Fruit fly (Drosophila melanogaster) whole organism, embryonic: ENCODE data around the gene Desat1.
A peak's percentile ranks its signal among the peaks of the same experiment; 100 is the strongest.

Experiments used
- Abd-B ChIP-seq: fragments of 200-800 bp; sonication (Bioruptor generic); optimal IDR thresholded peaks from 2 replicates; lab custom pipeline; 2018; ENCODE audit warnings: missing biosample characterization, mild to moderate bottlenecking, missing genetic modification characterization, moderate library complexity
- Bdp1 ChIP-seq: fragments of 200-800 bp; sonication (Bioruptor generic); optimal IDR thresholded peaks from 3 replicates; lab custom pipeline; 2016; ENCODE audit warnings: missing biosample characterization, missing genetic modification characterization
- CG10147 ChIP-seq: fragments of 200-800 bp; sonication (Bioruptor generic); optimal IDR thresholded peaks from 2 replicates; lab custom pipeline; 2019; ENCODE audit warnings: missing biosample characterization, mild to moderate bottlenecking, missing genetic modification characterization, moderate library complexity
- CG10209 ChIP-seq: fragments of 200-800 bp; sonication (Bioruptor generic); optimal IDR thresholded peaks from 3 replicates; lab custom pipeline; 2017; ENCODE audit warnings: missing biosample characterization, mild to moderate bottlenecking, missing genetic modification characterization, missing genetic modification reagents
- CG12104 ChIP-seq: fragments of 200-800 bp; sonication (Bioruptor generic); optimal IDR thresholded peaks from 3 replicates; lab custom pipeline; 2016; ENCODE audit warnings: missing biosample characterization, missing genetic modification characterization
- CG13287 ChIP-seq: fragments of 200-800 bp; sonication (Bioruptor generic); IDR thresholded peaks from 2 replicates; pipeline ENCODE4 v1.3.6; 2022; ENCODE audit warnings: missing biosample characterization, missing genetic modification characterization; ENCODE audit not compliant: partially characterized antibody
- CG14965 ChIP-seq: fragments of 200-800 bp; sonication (Bioruptor generic); optimal IDR thresholded peaks from 2 replicates; lab custom pipeline; 2016; ENCODE audit warnings: missing biosample characterization, missing genetic modification characterization, borderline replicate concordance
- CG1602 ChIP-seq: fragments of 200-800 bp; sonication (Bioruptor generic); optimal IDR thresholded peaks from 3 replicates; lab custom pipeline; 2016; ENCODE audit warnings: missing biosample characterization, missing genetic modification characterization
- CG17186 ChIP-seq: fragments of 200-800 bp; sonication (Bioruptor generic); optimal IDR thresholded peaks from 3 replicates; lab custom pipeline; 2017; ENCODE audit warnings: missing biosample characterization, missing genetic modification reagents, missing genetic modification characterization
- CG17361 ChIP-seq: fragments of 200-800 bp; sonication (Bioruptor generic); IDR thresholded peaks from 3 replicates; pipeline ENCODE4 v1.3.6; 2022; ENCODE audit warnings: missing biosample characterization, missing genetic modification characterization
- CG17385 ChIP-seq: fragments of 200-800 bp; sonication (Bioruptor generic); optimal IDR thresholded peaks from 3 replicates; lab custom pipeline; 2018; ENCODE audit warnings: missing biosample characterization, mild to moderate bottlenecking, missing genetic modification characterization
- CG17802 ChIP-seq: fragments of 200-800 bp; sonication (Bioruptor generic); optimal IDR thresholded peaks from 2 replicates; lab custom pipeline; 2018; ENCODE audit warnings: missing biosample characterization, mild to moderate bottlenecking, missing genetic modification characterization, moderate library complexity
- CG1832 ChIP-seq: fragments of 200-800 bp; sonication (Bioruptor generic); optimal IDR thresholded peaks from 2 replicates; lab custom pipeline; 2017; ENCODE audit warnings: missing biosample characterization, mild to moderate bottlenecking, missing genetic modification characterization, inconsistent platforms
- CG2712 ChIP-seq: fragments of 200-800 bp; optimal IDR thresholded peaks from 3 replicates; lab custom pipeline; 2019; ENCODE audit warnings: missing biosample characterization, mild to moderate bottlenecking, missing genetic modification characterization, moderate library complexity
- CG30403 ChIP-seq: fragments of 200-800 bp; sonication (Bioruptor generic); optimal IDR thresholded peaks from 3 replicates; lab custom pipeline; 2016; ENCODE audit warnings: missing biosample characterization, missing genetic modification characterization
- CG31224 ChIP-seq: fragments of 200-800 bp; sonication (Bioruptor generic); IDR thresholded peaks from 2 replicates; pipeline ENCODE4 v1.3.6; 2022; ENCODE audit warnings: missing biosample characterization, missing genetic modification characterization
- CG31441 ChIP-seq: fragments of 200-800 bp; sonication (Bioruptor generic); IDR thresholded peaks from 2 replicates; pipeline ENCODE4 v1.3.6; 2022; ENCODE audit warnings: missing biosample characterization, missing genetic modification characterization
- CG33557 ChIP-seq: fragments of 200-800 bp; sonication (Bioruptor generic); optimal IDR thresholded peaks from 2 replicates; lab custom pipeline; 2019; ENCODE audit warnings: missing biosample characterization, mild to moderate bottlenecking, missing genetic modification characterization, moderate library complexity
- CG3995 ChIP-seq: fragments of 200-800 bp; sonication (Bioruptor generic); optimal IDR thresholded peaks from 3 replicates; lab custom pipeline; 2016; ENCODE audit warnings: missing biosample characterization, missing genetic modification characterization
- CG7745 ChIP-seq: fragments of 200-800 bp; sonication (Bioruptor generic); optimal IDR thresholded peaks from 2 replicates; lab custom pipeline; 2018; ENCODE audit warnings: missing biosample characterization, mild to moderate bottlenecking, missing genetic modification characterization, moderate library complexity
- CG8944 ChIP-seq: fragments of 200-800 bp; sonication (Bioruptor generic); optimal IDR thresholded peaks from 3 replicates; lab custom pipeline; 2016; ENCODE audit warnings: missing biosample characterization, missing genetic modification characterization
- CG9215 ChIP-seq: fragments of 200-800 bp; sonication (Bioruptor generic); IDR thresholded peaks from 2 replicates; pipeline ENCODE4 v1.3.6; 2022; ENCODE audit warnings: missing biosample characterization, missing genetic modification characterization
- E2f2 ChIP-seq: fragments of 200-800 bp; sonication (Bioruptor generic); IDR thresholded peaks from 2 replicates; pipeline ENCODE4 v1.3.6; 2022; ENCODE audit warnings: missing biosample characterization, missing genetic modification characterization
- Ets65A ChIP-seq: fragments of 200-800 bp; sonication (Bioruptor generic); peaks from one replicate; lab custom pipeline; 2016; ENCODE audit warnings: missing biosample characterization, missing genetic modification characterization
- Fer2 ChIP-seq: fragments of 200-800 bp; sonication (Bioruptor generic); optimal IDR thresholded peaks from 2 replicates; lab custom pipeline; 2018; ENCODE audit warnings: missing biosample characterization, mild to moderate bottlenecking, missing genetic modification characterization, moderate library complexity
- GATAe ChIP-seq: fragments of 200-800 bp; sonication (Bioruptor generic); conservative IDR thresholded peaks from 2 replicates; pipeline ENCODE4 v1.3.6; 2022; ENCODE audit warnings: missing biosample characterization, missing genetic modification characterization
- Gsc ChIP-seq: fragments of 200-800 bp; sonication (Bioruptor generic); IDR thresholded peaks from 2 replicates; pipeline ENCODE4 v1.3.6; 2022; ENCODE audit warnings: missing biosample characterization, missing genetic modification characterization
- Hmr ChIP-seq: fragments of 200-800 bp; sonication (Bioruptor generic); optimal IDR thresholded peaks from 3 replicates; lab custom pipeline; 2017; ENCODE audit warnings: mild to moderate bottlenecking, missing biosample characterization, missing genetic modification reagents, missing genetic modification characterization
- Hr78 ChIP-seq, 2 experiments: fragments of 200-800 bp in 1 of 2; fragments of >200 bp in 1 of 2; sonication (Bioruptor generic) in 1 of 2; optimal IDR thresholded peaks; 2 replicates each; lab custom pipeline; 2017 to 2019; ENCODE audit warnings: missing biosample characterization in 2 of 2, missing genetic modification characterization in 2 of 2, mild to moderate bottlenecking in 1 of 2, moderate library complexity in 1 of 2
- Max ChIP-seq: fragments of 200-800 bp; sonication (Bioruptor generic); optimal IDR thresholded peaks from 2 replicates; lab custom pipeline; 2016; ENCODE audit warnings: missing biosample characterization, mild to moderate bottlenecking, missing genetic modification characterization
- Nf-YB ChIP-seq: fragments of 200-800 bp; sonication (Bioruptor generic); optimal IDR thresholded peaks from 3 replicates; lab custom pipeline; 2019; ENCODE audit warnings: missing biosample characterization, mild to moderate bottlenecking, missing genetic modification characterization, moderate library complexity
- Nf-YC ChIP-seq: fragments of 200-800 bp; optimal IDR thresholded peaks from 3 replicates; lab custom pipeline; 2019; ENCODE audit warnings: missing biosample characterization, mild to moderate bottlenecking, missing genetic modification characterization, moderate library complexity
- Ptx1 ChIP-seq: fragments of 200-800 bp; sonication (Bioruptor generic); IDR thresholded peaks from 2 replicates; pipeline ENCODE4 v1.3.6; 2022; ENCODE audit warnings: missing biosample characterization, missing genetic modification characterization
- az2 ChIP-seq: fragments of 200-800 bp; sonication (Bioruptor generic); optimal IDR thresholded peaks from 3 replicates; lab custom pipeline; 2016; ENCODE audit warnings: missing biosample characterization, missing genetic modification characterization
- btn ChIP-seq: fragments of 200-800 bp; sonication (Bioruptor generic); optimal IDR thresholded peaks from 2 replicates; lab custom pipeline; 2016; ENCODE audit warnings: missing biosample characterization, missing genetic modification characterization
- cad ChIP-seq: fragments of >200 bp; optimal IDR thresholded peaks from 2 replicates; lab custom pipeline; 2017; ENCODE audit warnings: missing biosample characterization, missing genetic modification characterization
- cas ChIP-seq: fragments of 200-800 bp; sonication (Bioruptor generic); IDR thresholded peaks from 2 replicates; pipeline ENCODE4 v1.3.6; 2022; ENCODE audit warnings: missing biosample characterization, missing genetic modification characterization
- chif ChIP-seq, 2 experiments: fragments of 200-800 bp; sonication (Bioruptor generic); optimal IDR thresholded peaks; 3 replicates each; lab custom pipeline; 2016; ENCODE audit warnings: missing biosample characterization in 2 of 2, missing genetic modification characterization in 2 of 2
- crc ChIP-seq: fragments of 200-800 bp; sonication (Bioruptor generic); optimal IDR thresholded peaks from 2 replicates; lab custom pipeline; 2016; ENCODE audit warnings: missing biosample characterization, missing genetic modification characterization
- dimm ChIP-seq: fragments of 200-800 bp; sonication (Bioruptor generic); IDR thresholded peaks from 2 replicates; pipeline ENCODE4 v1.3.6; 2022; ENCODE audit warnings: missing biosample characterization, missing genetic modification characterization
- disco-r ChIP-seq: fragments of 200-800 bp; sonication (Bioruptor generic); optimal IDR thresholded peaks from 2 replicates; lab custom pipeline; 2016; ENCODE audit warnings: missing biosample characterization, missing genetic modification characterization
- her ChIP-seq: fragments of 200-800 bp; sonication (Bioruptor generic); optimal IDR thresholded peaks from 2 replicates; lab custom pipeline; 2016; ENCODE audit warnings: missing biosample characterization, missing genetic modification characterization
- insv ChIP-seq, 2 experiments: fragments of 200-800 bp; sonication (Bioruptor generic); optimal IDR thresholded peaks; 3 replicates each; lab custom pipeline; 2016 to 2018; ENCODE audit warnings: missing biosample characterization in 2 of 2, missing genetic modification characterization in 2 of 2
- lbe ChIP-seq: fragments of 200-800 bp; sonication (Bioruptor generic); optimal IDR thresholded peaks from 2 replicates; lab custom pipeline; 2016; ENCODE audit warnings: missing biosample characterization, mild to moderate bottlenecking, missing genetic modification characterization
- nmo ChIP-seq: fragments of 200-800 bp; sonication (Bioruptor generic); optimal IDR thresholded peaks from 2 replicates; lab custom pipeline; 2018; ENCODE audit warnings: missing biosample characterization, mild to moderate bottlenecking, missing genetic modification characterization, moderate library complexity
- prd ChIP-seq, 3 experiments: fragments of >200 bp in 2 of 3; fragments of 200-800 bp in 1 of 3; sonication (Bioruptor generic) in 1 of 3; optimal IDR thresholded peaks in 2 of 3; IDR thresholded peaks in 1 of 3; 2 replicates in 2 of 3; 3 replicates in 1 of 3; pipeline versions ENCODE4 v1.3.6 to Lab custom; 2017 to 2022; ENCODE audit warnings: missing biosample characterization in 1 of 3, missing genetic modification characterization in 1 of 3
- psq ChIP-seq: fragments of 200-800 bp; sonication (Bioruptor generic); optimal IDR thresholded peaks from 2 replicates; lab custom pipeline; 2017; ENCODE audit warnings: missing biosample characterization, missing genetic modification characterization
- slou ChIP-seq: fragments of 200-800 bp; sonication (Bioruptor generic); optimal IDR thresholded peaks from 3 replicates; lab custom pipeline; 2016; ENCODE audit warnings: missing biosample characterization, missing genetic modification characterization
- twi ChIP-seq: fragments of 200-800 bp; optimal IDR thresholded peaks from 2 replicates; lab custom pipeline; 2019; ENCODE audit warnings: missing biosample characterization, mild to moderate bottlenecking, missing genetic modification characterization, moderate library complexity
- unpg ChIP-seq: fragments of 200-800 bp; sonication (Bioruptor generic); optimal IDR thresholded peaks from 3 replicates; lab custom pipeline; 2018; ENCODE audit warnings: missing biosample characterization, mild to moderate bottlenecking, missing genetic modification characterization, moderate library complexity
- yki ChIP-seq: fragments of >200 bp; optimal IDR thresholded peaks from 3 replicates; lab custom pipeline; 2018

The Desat1 gene

dm6 chr3R:12433764-12434163 is 5.6 kb upstream of the Desat1 start, which contains the start of the genes Aos1 and Srlp (continued):
- TF ChIP-seq lbe (GFP tag; lab: Kevin White, UChicago) (peak; percentile 51), slou (GFP tag; lab: Kevin White, UChicago) (peak; percentile 17), CG33557 (GFP tag; lab: Kevin White, UChicago) (peak; percentile 34), Max (GFP tag; lab: Kevin White, UChicago) (peak; percentile 56), Ptx1 (GFP tag; lab: Robert Waterston, UW) (peak; percentile 46), CG3995 (no peak), nmo (GFP tag; lab: Kevin White, UChicago) (peak; percentile 77), unpg (GFP tag; lab: Kevin White, UChicago) (peak; percentile 58), E2f2 (peak; percentile 69), az2 (GFP tag; lab: Kevin White, UChicago) (peak; percentile 46), yki (lab: Kevin White, UChicago) (no peak), CG30403 (GFP tag; lab: Kevin White, UChicago) (peak; percentile 73), CG14965 (no peak), psq (GFP tag; lab: Kevin White, UChicago) (no peak), Fer2 (peak; percentile 34), CG8944 (GFP tag; lab: Kevin White, UChicago) (no peak), CG1602 (GFP tag; lab: Kevin White, UChicago) (peak; percentile 3), CG31441 (GFP tag; lab: Robert Waterston, UW) (no peak; the same call in 1 of the 2 replicates), CG7745 (no peak), CG10209 (GFP tag; lab: Kevin White, UChicago) (peak; percentile 34), Ets65A (GFP tag; lab: Kevin White, UChicago) (peak; percentile 52), disco-r (GFP tag; lab: Kevin White, UChicago) (no peak), CG10147 (GFP tag; lab: Kevin White, UChicago) (peak; percentile 62), Bdp1 (GFP tag; lab: Kevin White, UChicago) (no peak), cas (GFP tag; lab: Robert Waterston, UW) (no peak), CG31224 (GFP tag; lab: Robert Waterston, UW) (no peak), Nf-YB (GFP tag; lab: Kevin White, UChicago) (no peak), her (GFP tag; lab: Kevin White, UChicago) (no peak), dimm (GFP tag; lab: Robert Waterston, UW) (no peak), CG1832 (GFP tag; lab: Kevin White, UChicago) (no peak), insv (GFP tag; optimal IDR thresholded peaks at IDR 0.05; lab: Kevin White, UChicago) (peak in 1 of 2 experiments; percentile 23), btn (GFP tag; lab: Kevin White, UChicago) (no peak), twi (peak; percentile 46), cad (no peak), prd (optimal IDR thresholded peaks at IDR 0.05; lab: Kevin White, UChicago) (no peak), prd (GFP tag; IDR thresholded peaks at IDR 0.05; lab: Robert Waterston, UW) (peak; percentile 55; the same call in 2 of the 3 replicates), Hmr (no peak), crc (GFP tag; lab: Kevin White, UChicago) (no peak), GATAe (no peak), CG12104 (GFP tag; lab: Kevin White, UChicago) (peak; percentile 30), CG17361 (peak; percentile 77), Gsc (GFP tag; lab: Robert Waterston, UW) (no peak), Hr78 (GFP tag; optimal IDR thresholded peaks at IDR 0.05; lab: Kevin White, UChicago) (no peak), chif (GFP tag; optimal IDR thresholded peaks at IDR 0.05; lab: Kevin White, UChicago) (no peak), CG2712 (tag; lab: Kevin White, UChicago) (peak; percentile 76), Nf-YC (tag; lab: Kevin White, UChicago) (peak; percentile 69), CG13287 (GFP tag; lab: Robert Waterston, UW) (peak; percentile 35; the same call in 1 of the 2 replicates), CG17186 (GFP tag; lab: Kevin White, UChicago) (peak; percentile 21), Abd-B (GFP tag; lab: Kevin White, UChicago) (peak; percentile 62), CG17802 (tag; lab: Kevin White, UChicago) (no peak), CG9215 (peak; percentile 58), CG17385 (GFP tag; lab: Kevin White, UChicago) (peak; percentile 51)
